Worm (Caenorhabditis elegans) whole organism, early embryonic: ENCODE results near the gene Y69A2AR.47.

ENCODE experiments used
- B0310.2 ChIP-seq: sonication (generic microtip); optimal IDR thresholded peaks from 2 replicates; lab custom pipeline; 2016; ENCODE audit warnings: mild to moderate bottlenecking, missing genetic modification characterization, missing compliant biosample characterization
- F13C5.2 ChIP-seq: sonication (generic microtip); optimal IDR thresholded peaks from 2 replicates; lab custom pipeline; 2017; ENCODE audit warnings: mild to moderate bottlenecking, missing genetic modification characterization, inconsistent platforms, missing compliant biosample characterization
- aly-1 ChIP-seq: sonication (generic microtip); optimal IDR thresholded peaks from 2 replicates; lab custom pipeline; 2016; ENCODE audit warnings: missing genetic modification characterization, missing compliant biosample characterization
- ama-1 ChIP-seq: fragments of 150-350 bp; optimal IDR thresholded peaks from 2 replicates; lab custom pipeline; 2014
- ceh-13 ChIP-seq: fragments of 200-800 bp; sonication (Bioruptor generic); optimal IDR thresholded peaks from 2 replicates; lab custom pipeline; 2018; ENCODE audit warnings: mild to moderate bottlenecking, missing genetic modification characterization, missing compliant biosample characterization
- ceh-36 ChIP-seq: sonication (generic microtip); optimal IDR thresholded peaks from 2 replicates; lab custom pipeline; 2016; ENCODE audit warnings: missing genetic modification characterization, inconsistent platforms, missing compliant biosample characterization
- ets-7 ChIP-seq: sonication (generic microtip); optimal IDR thresholded peaks from 2 replicates; lab custom pipeline; 2016; ENCODE audit warnings: missing genotype, missing genetic modification characterization, missing compliant biosample characterization
- flt-1 ChIP-seq: fragments of 200-800 bp; sonication (Bioruptor generic); IDR thresholded peaks from 2 replicates; pipeline ENCODE4 v1.3.6; 2022; ENCODE audit warnings: missing genetic modification characterization, missing compliant biosample characterization
- hmbx-1 ChIP-seq: sonication (generic microtip); optimal IDR thresholded peaks from 2 replicates; lab custom pipeline; 2016; ENCODE audit warnings: mild to moderate bottlenecking, missing genetic modification characterization, missing compliant biosample characterization
- hmg-4 ChIP-seq: fragments of 200-800 bp; sonication (Bioruptor generic); optimal IDR thresholded peaks from 2 replicates; lab custom pipeline; 2018; ENCODE audit warnings: mild to moderate bottlenecking, missing genetic modification characterization, missing compliant biosample characterization
- hnd-1 ChIP-seq: sonication (generic microtip); optimal IDR thresholded peaks from 2 replicates; lab custom pipeline; 2016; ENCODE audit warnings: missing genetic modification characterization, missing compliant biosample characterization
- pes-1 ChIP-seq: fragments of 200-800 bp; sonication (Bioruptor generic); IDR thresholded peaks from 2 replicates; pipeline ENCODE4 v1.3.6; 2022; ENCODE audit warnings: missing genetic modification reagents, missing genetic modification characterization, missing compliant biosample characterization
- scrt-1 ChIP-seq: fragments of 200-800 bp; sonication (Bioruptor generic); IDR thresholded peaks from 2 replicates; pipeline ENCODE4 v1.3.6; 2022; ENCODE audit warnings: missing genetic modification characterization, missing compliant biosample characterization
- sea-1 ChIP-seq: fragments of 200-800 bp; sonication (Bioruptor generic); conservative IDR thresholded peaks from 2 replicates; pipeline ENCODE4 v1.3.6; 2022; ENCODE audit warnings: missing genetic modification characterization, missing compliant biosample characterization
- tbx-11 ChIP-seq: fragments of 200-800 bp; sonication (Bioruptor generic); IDR thresholded peaks from 2 replicates; pipeline ENCODE4 v1.3.6; 2022; ENCODE audit warnings: missing genetic modification characterization, missing compliant biosample characterization
- tbx-37 ChIP-seq: fragments of 200-800 bp; sonication (Bioruptor generic); conservative IDR thresholded peaks from 2 replicates; pipeline ENCODE4 v1.3.6; 2022; ENCODE audit warnings: missing genetic modification reagents, missing genetic modification characterization, missing compliant biosample characterization
- tra-4 ChIP-seq: sonication (generic microtip); optimal IDR thresholded peaks from 2 replicates; lab custom pipeline; 2017; ENCODE audit warnings: missing genetic modification characterization, missing compliant biosample characterization

Y69A2AR.47 gene

ce11 chrIV:2597417-2597816 is at the start of gene Y69A2AR.47:
Gene Y69A2AR.47, plus strand, starts transcription at chrIV:2597717.
- TF ChIP-seq sea-1 (GFP tag; lab: Robert Waterston, UW) = no peak

ce11 chrIV:2548766-2549165 is 48.8 kb upstream of the Y69A2AR.47 start:
- no peak for TF ChIP-seq hmbx-1
- TF ChIP-seq tbx-37 (GFP tag; lab: Robert Waterston, UW) = no peak
- no peak for TF ChIP-seq hnd-1
- no peak for TF ChIP-seq hmg-4
- TF ChIP-seq scrt-1 = no peak
- TF ChIP-seq flt-1 = no peak
- no peak for TF ChIP-seq F13C5.2 (tag; lab: Kevin White, UChicago)
- no peak for TF ChIP-seq B0310.2
- no peak for TF ChIP-seq ama-1 (lab: Kevin White, UChicago)
- no peak for TF ChIP-seq sea-1 (GFP tag; lab: Robert Waterston, UW)
- TF ChIP-seq tbx-11 (GFP tag; lab: Robert Waterston, UW) = no peak
- TF ChIP-seq pes-1 = no peak

- TF ChIP-seq ceh-36 (tag; lab: Kevin White, UChicago) = no peak
- no peak for TF ChIP-seq tbx-11 (GFP tag; lab: Robert Waterston, UW)
- TF ChIP-seq ets-7 (tag; lab: Kevin White, UChicago) = no peak
- no peak for TF ChIP-seq ama-1 (lab: Kevin White, UChicago)
- TF ChIP-seq flt-1 = no peak
- no peak for TF ChIP-seq F13C5.2 (tag; lab: Kevin White, UChicago)
- TF ChIP-seq scrt-1 = no peak
- no peak for TF ChIP-seq tra-4 (tag; lab: Kevin White, UChicago)
- no peak for TF ChIP-seq hmg-4
- TF ChIP-seq pes-1 = no peak
- TF ChIP-seq aly-1 = no peak
These were observed 48.0 kb upstream of the Y69A2AR.47 start for ce11 chrIV:2549542-2549941.

- no peak for TF ChIP-seq B0310.2
These were observed 46.1 kb upstream of the Y69A2AR.47 start, which contains the start of gene Y69A2AR.23 for ce11 chrIV:2551418-2551817. Gene Y69A2AR.23, minus strand, starts transcription at chrIV:2551684.

- TF ChIP-seq ceh-36 (tag; lab: Kevin White, UChicago) (no peak), ets-7 (tag; lab: Kevin White, UChicago) (no peak)
These were observed 45.7 kb upstream of the Y69A2AR.47 start for ce11 chrIV:2551838-2552237.

ce11 chrIV:2552276-2552675 is 45.2 kb upstream of the Y69A2AR.47 start:
- TF ChIP-seq ceh-36 (tag; lab: Kevin White, UChicago) (no peak), sea-1 (GFP tag; lab: Robert Waterston, UW) (no peak), hnd-1 (no peak), ets-7 (tag; lab: Kevin White, UChicago) (no peak), aly-1 (no peak), flt-1 (no peak), hmbx-1 (no peak), tbx-37 (GFP tag; lab: Robert Waterston, UW) (no peak)

ce11 chrIV:2552855-2553254 is 44.7 kb upstream of the Y69A2AR.47 start:
- TF ChIP-seq tra-4 (tag; lab: Kevin White, UChicago) = no peak
- no peak for TF ChIP-seq hmbx-1
- TF ChIP-seq sea-1 (GFP tag; lab: Robert Waterston, UW) = no peak
- TF ChIP-seq ceh-36 (tag; lab: Kevin White, UChicago) = no peak
- TF ChIP-seq pes-1 = no peak

ce11 chrIV:2556211-2556610 is 41.3 kb upstream of the Y69A2AR.47 start:
- TF ChIP-seq ama-1 (lab: Kevin White, UChicago) = no peak
- TF ChIP-seq ceh-36 (tag; lab: Kevin White, UChicago) = no peak
- TF ChIP-seq ceh-13 (GFP tag; lab: Kevin White, UChicago) = no peak
- TF ChIP-seq B0310.2 = no peak
- TF ChIP-seq pes-1 = no peak
- TF ChIP-seq tbx-11 (GFP tag; lab: Robert Waterston, UW) = no peak
- no peak for TF ChIP-seq sea-1 (GFP tag; lab: Robert Waterston, UW)
- no peak for TF ChIP-seq tbx-37 (GFP tag; lab: Robert Waterston, UW)
- TF ChIP-seq F13C5.2 (tag; lab: Kevin White, UChicago) = no peak
- TF ChIP-seq scrt-1 = no peak
- TF ChIP-seq flt-1 = no peak
- TF ChIP-seq aly-1 = no peak

ce11 chrIV:2561358-2561757 is 36.2 kb upstream of the Y69A2AR.47 start, which contains the start of gene Y69A2AR.46:
Gene Y69A2AR.46, plus strand, starts transcription at chrIV:2561658.
- TF ChIP-seq hmbx-1 (no peak), aly-1 (no peak), flt-1 (no peak), sea-1 (GFP tag; lab: Robert Waterston, UW) (no peak), ama-1 (lab: Kevin White, UChicago) (no peak), hnd-1 (no peak), ets-7 (tag; lab: Kevin White, UChicago) (no peak), tra-4 (tag; lab: Kevin White, UChicago) (no peak), ceh-13 (GFP tag; lab: Kevin White, UChicago) (no peak), B0310.2 (no peak), hmg-4 (no peak), tbx-11 (GFP tag; lab: Robert Waterston, UW) (no peak)

ce11 chrIV:2562071-2562470 is 35.4 kb upstream of the Y69A2AR.47 start, which contains the start of gene Y69A2AR.50:
Gene Y69A2AR.50, plus strand, starts transcription at chrIV:2562371.
- TF ChIP-seq sea-1 (GFP tag; lab: Robert Waterston, UW) (no peak), ets-7 (tag; lab: Kevin White, UChicago) (no peak), tbx-37 (GFP tag; lab: Robert Waterston, UW) (no peak), ceh-36 (tag; lab: Kevin White, UChicago) (no peak), aly-1 (no peak), scrt-1 (no peak), hnd-1 (no peak), ceh-13 (GFP tag; lab: Kevin White, UChicago) (no peak), tra-4 (tag; lab: Kevin White, UChicago) (no peak), ama-1 (lab: Kevin White, UChicago) (no peak), hmg-4 (no peak), tbx-11 (GFP tag; lab: Robert Waterston, UW) (no peak), B0310.2 (no peak), hmbx-1 (no peak), F13C5.2 (tag; lab: Kevin White, UChicago) (no peak), pes-1 (no peak), flt-1 (no peak)
